Worm (Caenorhabditis elegans) whole organism, L2 larva: ENCODE measurements around the gene grsp-3.

ENCODE experiments used
- C34F6.9 ChIP-seq: fragments of 150-350 bp; optimal IDR thresholded peaks from 2 replicates; lab custom pipeline; 2014; ENCODE audit warnings: missing biosample characterization, missing genetic modification characterization
- F13H6.1 ChIP-seq: sonication (generic microtip); optimal IDR thresholded peaks from 2 replicates; lab custom pipeline; 2016; ENCODE audit warnings: missing genetic modification characterization, missing compliant biosample characterization
- R02D3.7 ChIP-seq: fragments of 150-350 bp; optimal IDR thresholded peaks from 2 replicates; lab custom pipeline; 2014; ENCODE audit warnings: missing biosample characterization, missing genetic modification characterization
- Y55F3AM.14 ChIP-seq: fragments of 200-800 bp; sonication (Bioruptor generic); optimal IDR thresholded peaks from 2 replicates; lab custom pipeline; 2018; ENCODE audit warnings: mild to moderate bottlenecking, missing genetic modification characterization, missing compliant biosample characterization
- ZK546.5 ChIP-seq: sonication (generic microtip); optimal IDR thresholded peaks from 2 replicates; lab custom pipeline; 2017; ENCODE audit warnings: missing biosample characterization, missing genetic modification characterization
- alr-1 ChIP-seq: fragments of 150-350 bp; optimal IDR thresholded peaks from 2 replicates; lab custom pipeline; 2014; ENCODE audit warnings: missing biosample characterization, missing genetic modification characterization
- aly-2 ChIP-seq: fragments of 150-350 bp; optimal IDR thresholded peaks from 2 replicates; lab custom pipeline; 2014; ENCODE audit warnings: missing biosample characterization, missing genetic modification characterization
- ama-1 ChIP-seq: fragments of 150-350 bp; optimal IDR thresholded peaks from 2 replicates; lab custom pipeline; 2018; ENCODE audit warnings: inconsistent platforms
- blmp-1 ChIP-seq: sonication (generic microtip); optimal IDR thresholded peaks from 2 replicates; lab custom pipeline; 2017; ENCODE audit warnings: missing genetic modification characterization, mild to moderate bottlenecking, missing compliant biosample characterization, antibody characterized with exemption, moderate library complexity; ENCODE audit not compliant: insufficient read depth
- ceh-16 ChIP-seq: fragments of 150-350 bp; optimal IDR thresholded peaks from 2 replicates; lab custom pipeline; 2014; ENCODE audit warnings: missing biosample characterization, missing genetic modification characterization
- crh-2 ChIP-seq: sonication (generic microtip); optimal IDR thresholded peaks from 2 replicates; lab custom pipeline; 2017; ENCODE audit warnings: missing biosample characterization, missing genetic modification characterization
- egl-27 ChIP-seq: sonication (generic microtip); optimal IDR thresholded peaks from 3 replicates; lab custom pipeline; 2017; ENCODE audit warnings: missing biosample characterization, missing genetic modification reagents, missing genetic modification characterization
- elt-3 ChIP-seq: sonication (generic microtip); optimal IDR thresholded peaks from 2 replicates; lab custom pipeline; 2017; ENCODE audit warnings: missing biosample characterization, missing genetic modification characterization
- fos-1 ChIP-seq: fragments of 150-350 bp; optimal IDR thresholded peaks from 2 replicates; lab custom pipeline; 2014; ENCODE audit warnings: missing biosample characterization, missing genetic modification characterization
- gmeb-1 ChIP-seq: fragments of 150-350 bp; optimal IDR thresholded peaks from 2 replicates; lab custom pipeline; 2014; ENCODE audit warnings: missing biosample characterization, missing genetic modification characterization
- lin-11 ChIP-seq: fragments of 150-350 bp; sonication (generic microtip); optimal IDR thresholded peaks from 2 replicates; lab custom pipeline; 2014; ENCODE audit warnings: missing biosample characterization, missing genetic modification characterization, inconsistent platforms, mixed read lengths
- lin-13 ChIP-seq: fragments of 150-350 bp; optimal IDR thresholded peaks from 2 replicates; lab custom pipeline; 2014; ENCODE audit warnings: missing biosample characterization, missing genetic modification reagents, missing genetic modification characterization
- lsy-2 ChIP-seq, 2 experiments: fragments of 150-350 bp in 1 of 2; sonication (generic microtip) in 1 of 2; optimal IDR thresholded peaks; 2 replicates each; lab custom pipeline; 2014 to 2017; ENCODE audit warnings: missing biosample characterization in 2 of 2, missing genetic modification characterization in 2 of 2
- mab-5 ChIP-seq: fragments of 150-350 bp; optimal IDR thresholded peaks from 2 replicates; lab custom pipeline; 2014; ENCODE audit warnings: missing biosample characterization, missing genetic modification characterization
- mdl-1 ChIP-seq, 2 experiments: fragments of 150-350 bp in 1 of 2; sonication (generic microtip) in 1 of 2; optimal IDR thresholded peaks; 2 replicates each; lab custom pipeline; 2017; ENCODE audit warnings: missing biosample characterization in 2 of 2, missing genetic modification characterization in 2 of 2
- nhr-10 ChIP-seq: sonication (generic microtip); optimal IDR thresholded peaks from 2 replicates; lab custom pipeline; 2017; ENCODE audit warnings: missing biosample characterization, missing genetic modification characterization
- nhr-12 ChIP-seq: fragments of 150-350 bp; optimal IDR thresholded peaks from 2 replicates; lab custom pipeline; 2014; ENCODE audit warnings: missing biosample characterization, missing genetic modification characterization
- nhr-129 ChIP-seq: fragments of 150-350 bp; optimal IDR thresholded peaks from 2 replicates; lab custom pipeline; 2014; ENCODE audit warnings: missing biosample characterization, missing genetic modification characterization
- nhr-21 ChIP-seq: fragments of 150-350 bp; optimal IDR thresholded peaks from 2 replicates; lab custom pipeline; 2014; ENCODE audit warnings: missing biosample characterization, missing genetic modification characterization
- nhr-25 ChIP-seq: fragments of 150-350 bp; sonication (generic microtip); optimal IDR thresholded peaks from 3 replicates; lab custom pipeline; 2014; ENCODE audit warnings: missing biosample characterization, missing genetic modification characterization
- nhr-6 ChIP-seq: fragments of 150-350 bp; optimal IDR thresholded peaks from 2 replicates; lab custom pipeline; 2014; ENCODE audit warnings: missing biosample characterization, missing genetic modification characterization
- nhr-77 ChIP-seq: fragments of 150-350 bp; optimal IDR thresholded peaks from 2 replicates; lab custom pipeline; 2014; ENCODE audit warnings: missing biosample characterization, missing genetic modification characterization
- peb-1 ChIP-seq: fragments of 150-350 bp; optimal IDR thresholded peaks from 2 replicates; lab custom pipeline; 2014; ENCODE audit warnings: missing biosample characterization, missing genetic modification characterization
- sem-4 ChIP-seq: fragments of 150-350 bp; optimal IDR thresholded peaks from 2 replicates; lab custom pipeline; 2014; ENCODE audit warnings: missing biosample characterization, missing genetic modification reagents, missing genetic modification characterization
- skn-1 ChIP-seq: sonication (generic microtip); optimal IDR thresholded peaks from 2 replicates; lab custom pipeline; 2017; ENCODE audit warnings: missing biosample characterization, missing genetic modification characterization
- sma-3 ChIP-seq: sonication (generic microtip); optimal IDR thresholded peaks from 2 replicates; lab custom pipeline; 2016; ENCODE audit warnings: missing genetic modification reagents, missing genetic modification characterization, missing compliant biosample characterization
- sma-9 ChIP-seq, 2 experiments: fragments of 150-350 bp in 1 of 2; sonication (generic microtip) in 1 of 2; optimal IDR thresholded peaks; 2 replicates each; lab custom pipeline; 2014 to 2016; ENCODE audit warnings: missing genetic modification characterization in 2 of 2, mild to moderate bottlenecking in 1 of 2, missing biosample characterization in 1 of 2, missing compliant biosample characterization in 1 of 2, missing genetic modification reagents in 1 of 2, moderate library complexity in 1 of 2
- snpc-4 ChIP-seq: fragments of 150-350 bp; optimal IDR thresholded peaks from 2 replicates; lab custom pipeline; 2014; ENCODE audit warnings: missing biosample characterization, missing genetic modification characterization
- unc-55 ChIP-seq: fragments of 150-350 bp; sonication (generic microtip); optimal IDR thresholded peaks from 3 replicates; lab custom pipeline; 2014; ENCODE audit warnings: missing biosample characterization, missing genetic modification reagents, missing genetic modification characterization
- ztf-1 ChIP-seq: fragments of 200-800 bp; sonication (Bioruptor generic); conservative IDR thresholded peaks from 2 replicates; pipeline ENCODE4 v1.3.6; 2022; ENCODE audit warnings: missing genetic modification characterization, missing compliant biosample characterization
- ztf-11 ChIP-seq: sonication (generic microtip); optimal IDR thresholded peaks from 2 replicates; lab custom pipeline; 2017; ENCODE audit warnings: missing biosample characterization, missing genetic modification characterization
- ztf-4 ChIP-seq: fragments of 150-350 bp; optimal IDR thresholded peaks from 2 replicates; lab custom pipeline; 2014; ENCODE audit warnings: missing biosample characterization, missing genetic modification characterization

Gene grsp-3

DNA sequence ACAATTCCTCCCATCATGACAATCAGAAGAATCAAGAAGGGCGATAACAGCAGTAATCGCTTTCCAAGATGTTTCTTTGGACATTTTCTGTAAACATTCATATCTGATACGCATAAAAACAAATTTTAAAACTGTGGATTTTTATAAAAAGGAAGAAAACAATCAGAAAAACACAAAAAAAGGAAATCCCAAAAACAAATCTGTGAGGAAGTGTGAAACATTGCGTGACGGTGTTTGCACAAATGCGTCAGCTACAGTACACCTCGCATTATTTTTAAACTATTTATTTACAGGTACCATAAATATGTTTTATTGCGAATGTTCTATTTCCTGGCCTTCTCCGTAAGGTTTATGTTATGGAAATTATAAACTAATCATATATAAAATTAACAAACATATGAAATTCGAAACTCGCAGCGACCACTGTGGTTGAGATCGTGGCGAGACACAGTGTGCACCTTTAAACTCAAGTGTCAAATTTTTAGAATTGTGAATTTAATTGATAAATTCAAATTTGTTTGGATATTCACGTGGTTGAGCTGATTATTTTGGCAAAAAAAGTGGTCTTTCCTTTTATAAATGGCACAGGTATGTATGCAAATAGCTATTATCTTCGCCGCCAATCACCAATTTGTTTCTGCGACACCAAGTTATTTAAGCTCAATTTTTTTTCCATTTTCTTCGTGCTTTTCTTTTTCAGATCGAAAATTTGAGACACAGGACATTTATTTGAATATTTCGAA is 10.2 kb downstream of the grsp-3 start, which contains the start of the genes C34D4.10 and str-48:
C34D4.10 (minus strand) TSS at position 101 of the 743 bp plus-strand sequence.
str-48 (plus strand) TSS at position 693 of the 743 bp plus-strand sequence.
- TF ChIP-seq ceh-16 (tag; lab: Kevin White, UChicago) (no peak), nhr-6 (no peak), snpc-4 (tag; lab: Kevin White, UChicago) (no peak), elt-3 (no peak)
- TF ChIP-seq, all 48 proteins: peak for 0

DNA sequence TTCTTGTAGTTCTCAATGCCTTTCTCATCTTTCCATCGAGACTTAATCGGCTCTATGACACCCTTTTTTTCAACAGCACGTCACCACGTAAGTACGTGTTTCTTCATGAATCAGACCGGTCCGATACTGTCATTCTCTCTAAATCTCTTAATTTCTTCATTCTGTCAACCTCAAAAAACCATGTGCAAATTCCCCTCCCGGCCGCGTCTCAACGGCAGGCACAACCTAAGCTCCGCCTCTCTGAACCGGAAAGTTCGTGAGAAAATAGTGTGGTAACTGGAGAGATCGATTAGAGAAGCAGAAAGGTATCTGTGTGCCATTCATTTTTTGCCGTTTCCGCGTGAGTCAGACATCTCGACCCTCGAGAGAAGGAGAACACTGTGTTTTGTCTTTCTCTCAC is 17.1 kb downstream of the grsp-3 start, which contains the start of gene nas-8:
nas-8 (plus strand) TSS at position 301 of the 400 bp plus-strand sequence.
- peak; percentile 11 for TF ChIP-seq fos-1
- no peak for TF ChIP-seq ama-1 (lab: Kevin White, UChicago)

DNA sequence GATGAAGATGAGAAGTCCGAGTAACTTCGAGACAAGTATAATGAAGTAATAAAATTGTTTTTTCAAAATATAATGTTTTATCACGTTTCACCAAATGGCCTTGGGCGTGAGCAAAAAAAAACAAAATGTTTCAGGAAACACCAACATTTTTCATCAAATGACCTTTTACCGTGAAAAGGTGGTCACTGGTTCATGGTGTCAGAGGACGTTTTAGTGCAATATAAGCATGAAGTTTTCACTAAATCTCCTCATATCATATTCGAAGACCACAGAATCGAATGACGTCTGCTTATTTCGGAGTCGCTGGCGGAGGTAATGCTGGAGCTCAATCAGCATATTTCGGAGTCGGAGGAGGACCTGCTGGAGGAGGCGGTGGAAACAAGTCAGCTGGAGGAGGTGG is 20.4 kb downstream of the grsp-3 start, which contains the start of the genes ZC477.7 and ssq-3:
ZC477.7 (minus strand) TSS at position 101 of the 400 bp plus-strand sequence.
ssq-3 (plus strand) TSS at position 251 of the 400 bp plus-strand sequence.
- TF ChIP-seq mab-5 (tag; lab: Kevin White, UChicago): no peak
- TF ChIP-seq nhr-77 (tag; lab: Kevin White, UChicago): no peak
- no peak for TF ChIP-seq unc-55 (GFP tag; lab: Kevin White, UChicago)
- TF ChIP-seq ama-1 (lab: Kevin White, UChicago): no peak
- no peak for TF ChIP-seq lin-11 (tag; lab: Kevin White, UChicago)
- TF ChIP-seq blmp-1 (tag; lab: Kevin White, UChicago): no peak
- TF ChIP-seq nhr-12: no peak
- TF ChIP-seq Y55F3AM.14 (GFP tag; lab: Kevin White, UChicago): no peak
- TF ChIP-seq crh-2 (tag; lab: Kevin White, UChicago): no peak
- no peak for TF ChIP-seq ztf-1
- TF ChIP-seq peb-1 (tag; lab: Kevin White, UChicago): no peak
- no peak for TF ChIP-seq snpc-4 (tag; lab: Kevin White, UChicago)
- no peak for TF ChIP-seq nhr-25 (tag; lab: Kevin White, UChicago)
- TF ChIP-seq nhr-10 (tag; lab: Kevin White, UChicago): no peak

DNA sequence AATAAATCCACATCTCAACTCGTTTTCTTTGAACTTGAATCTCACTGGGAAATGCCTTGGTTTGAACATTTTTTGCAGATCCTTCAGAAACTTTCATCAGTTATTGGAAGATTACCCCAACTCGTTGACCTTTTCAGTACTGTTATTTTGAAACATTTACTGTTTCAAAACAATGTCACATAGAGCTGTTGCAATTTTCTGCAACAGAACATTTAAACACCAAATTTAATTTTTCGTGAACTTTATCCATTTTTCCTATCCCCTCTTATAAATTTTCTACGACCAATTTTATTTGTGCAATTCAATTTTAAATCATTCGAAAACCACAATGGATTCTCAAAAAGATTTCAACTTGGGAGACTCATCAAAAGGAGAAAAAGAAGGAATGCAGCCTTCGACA is 23.8 kb downstream of the grsp-3 start, which contains the start of gene ZC477.2:
ZC477.2 (plus strand) TSS at position 301 of the 400 bp plus-strand sequence.
- no peak for TF ChIP-seq ztf-4 (tag; lab: Kevin White, UChicago)
- no peak for TF ChIP-seq alr-1 (tag; lab: Kevin White, UChicago)
- TF ChIP-seq unc-55 (GFP tag; lab: Kevin White, UChicago): no peak
- no peak for TF ChIP-seq aly-2 (tag; lab: Kevin White, UChicago)

DNA sequence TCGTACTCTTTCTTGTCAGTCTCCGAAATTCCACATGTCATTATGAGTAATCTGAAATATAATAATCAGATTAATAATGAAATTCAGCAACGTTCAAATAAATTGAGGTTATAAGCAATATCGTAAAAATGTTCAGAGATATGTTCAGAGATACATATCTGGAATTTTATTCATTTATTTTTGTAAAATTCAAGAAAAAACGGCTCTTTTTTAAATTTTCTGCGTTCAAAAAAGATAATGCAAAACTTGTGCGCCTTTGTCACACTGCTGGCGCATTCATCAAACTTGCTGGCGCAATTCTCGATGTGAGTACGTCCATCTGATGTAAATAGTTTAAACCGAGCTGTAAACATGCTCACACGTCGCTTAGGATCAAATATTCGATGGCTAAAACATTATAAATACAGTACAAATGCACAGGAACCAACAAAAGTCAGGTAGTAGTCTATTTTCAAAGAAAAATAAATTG is 28.5 kb downstream of the grsp-3 start, which contains the start of the genes rde-8 and ZC477.3:
rde-8 (minus strand) TSS at position 51 of the 469 bp plus-strand sequence.
ZC477.3 (plus strand) TSS at position 282 of the 469 bp plus-strand sequence.
- TF ChIP-seq blmp-1 (tag; lab: Kevin White, UChicago): no peak
- peak; percentile 50 for TF ChIP-seq lin-13
- TF ChIP-seq lsy-2 (tag; optimal IDR thresholded peaks at IDR 0.05; lab: Kevin White, UChicago): peak; percentile 67 to 89
- TF ChIP-seq ztf-11 (tag; lab: Kevin White, UChicago): no peak
- TF ChIP-seq peb-1 (tag; lab: Kevin White, UChicago): no peak
- peak; percentile 54 for TF ChIP-seq nhr-21 (tag; lab: Kevin White, UChicago)
- peak; percentile 85 for TF ChIP-seq C34F6.9
- TF ChIP-seq fos-1: peak; percentile 47
- TF ChIP-seq mdl-1 (tag; optimal IDR thresholded peaks at IDR 0.05; lab: Kevin White, UChicago): no peak
- TF ChIP-seq mab-5 (tag; lab: Kevin White, UChicago): peak; percentile 41
- TF ChIP-seq nhr-6: no peak
- TF ChIP-seq lin-11 (tag; lab: Kevin White, UChicago): peak; percentile 32
- TF ChIP-seq ZK546.5 (tag; lab: Kevin White, UChicago): peak; percentile 15
- peak; percentile 22 for TF ChIP-seq ama-1 (lab: Kevin White, UChicago)
- no peak for TF ChIP-seq alr-1 (tag; lab: Kevin White, UChicago)
- TF ChIP-seq nhr-25 (tag; lab: Kevin White, UChicago): peak; percentile 70
- TF ChIP-seq F13H6.1 (tag; lab: Kevin White, UChicago): peak; percentile 66
- TF ChIP-seq crh-2 (tag; lab: Kevin White, UChicago): peak; percentile 80
- TF ChIP-seq R02D3.7 (tag; lab: Kevin White, UChicago): peak; percentile 23
- TF ChIP-seq skn-1 (tag; lab: Kevin White, UChicago): no peak
- peak; percentile 57 for TF ChIP-seq nhr-129 (tag; lab: Kevin White, UChicago)
- peak; percentile 47 for TF ChIP-seq nhr-10 (tag; lab: Kevin White, UChicago)
- peak; percentile 80 for TF ChIP-seq sma-9 (GFP tag; optimal IDR thresholded peaks at IDR 0.05; lab: Kevin White, UChicago)
- no peak for TF ChIP-seq sma-9 (tag; optimal IDR thresholded peaks at IDR 0.05; lab: Kevin White, UChicago)
- TF ChIP-seq sma-3 (GFP tag; lab: Kevin White, UChicago): peak; percentile 36
- TF ChIP-seq sem-4 (tag; lab: Kevin White, UChicago): peak; percentile 14
- TF ChIP-seq egl-27: peak; percentile 45
- peak; percentile 83 for TF ChIP-seq gmeb-1
- TF ChIP-seq, all 48 proteins: peak for 20
